Fruit fly (Drosophila melanogaster) whole organism: ENCODE results near the gene yellow-b.

Experiments
- CG8478 ChIP-seq: fragments of >200 bp; optimal IDR thresholded peaks from 2 replicates; lab custom pipeline; 2018; ENCODE audit warnings: inconsistent platforms
- Dll ChIP-seq: fragments of >200 bp; optimal IDR thresholded peaks from 2 replicates; lab custom pipeline; 2017
- EcR ChIP-seq, 2 experiments: fragments of >200 bp; optimal IDR thresholded peaks; 2 replicates each; lab custom pipeline; 2017; ENCODE audit warnings: missing biosample characterization in 2 of 2, missing genetic modification characterization in 2 of 2, missing genetic modification reagents in 2 of 2
- pan ChIP-seq: fragments of >200 bp; optimal IDR thresholded peaks from 2 replicates; lab custom pipeline; 2017
- psq ChIP-seq: fragments of >200 bp; optimal IDR thresholded peaks from 2 replicates; lab custom pipeline; 2017

dm6 chr2L:16803638-16804037 is 49.5 kb downstream of the yellow-b start:
- no peak for TF ChIP-seq psq (lab: Kevin White, UChicago)
- TF ChIP-seq Dll (lab: Kevin White, UChicago) = no peak
- no peak for TF ChIP-seq pan (lab: Kevin White, UChicago)
- no peak for TF ChIP-seq CG8478
- TF ChIP-seq EcR (GFP tag; optimal IDR thresholded peaks at IDR 0.05; lab: Kevin White, UChicago) = no peak
